Worm (Caenorhabditis elegans) whole organism, L3 larva: ENCODE data around the gene F58A4.1.

ENCODE experiments used
- ceh-28 ChIP-seq: fragments of 150-350 bp; optimal IDR thresholded peaks from 2 replicates; lab custom pipeline; 2014; ENCODE audit warnings: missing biosample characterization, missing genetic modification reagents, missing genetic modification characterization
- ceh-82 ChIP-seq: fragments of 150-350 bp; optimal IDR thresholded peaks from 2 replicates; lab custom pipeline; 2014; ENCODE audit warnings: missing biosample characterization, missing genetic modification characterization
- eor-1 ChIP-seq, 2 experiments: fragments of 150-350 bp; optimal IDR thresholded peaks; 2 replicates each; lab custom pipeline; 2014 to 2018; ENCODE audit warnings: missing biosample characterization in 2 of 2, missing genetic modification characterization in 2 of 2
- nhr-12 ChIP-seq: fragments of 150-350 bp; optimal IDR thresholded peaks from 2 replicates; lab custom pipeline; 2014; ENCODE audit warnings: missing biosample characterization, missing genetic modification characterization
- snpc-4 ChIP-seq: fragments of 150-350 bp; optimal IDR thresholded peaks from 2 replicates; lab custom pipeline; 2014; ENCODE audit warnings: missing biosample characterization, missing genetic modification characterization
- tbx-2 ChIP-seq: sonication (generic microtip); optimal IDR thresholded peaks from 2 replicates; lab custom pipeline; 2016; ENCODE audit warnings: mild to moderate bottlenecking, missing genetic modification characterization, missing compliant biosample characterization

DNA sequence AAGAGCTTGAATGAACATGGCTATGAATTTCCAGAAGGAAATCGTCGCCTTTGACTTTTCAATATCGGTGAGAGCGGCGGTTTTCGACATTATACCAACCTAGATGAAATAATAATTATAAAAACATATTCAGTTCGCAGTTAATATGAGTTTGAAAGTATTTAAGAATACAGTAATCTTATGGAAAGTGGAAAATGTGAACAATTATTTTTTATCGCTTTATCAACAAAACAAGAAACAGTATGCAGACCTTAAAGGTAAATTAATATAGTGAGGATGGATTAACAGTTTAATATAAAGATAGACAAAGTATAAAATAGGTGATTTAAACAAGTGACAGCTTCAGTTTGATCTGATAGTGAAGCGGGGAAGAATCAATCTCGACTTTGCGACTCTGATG lies 39.8 kb upstream of the F58A4.1 start, which contains the start of gene C48B4.6:
- TF ChIP-seq eor-1 (tag; optimal IDR thresholded peaks at IDR 0.05; lab: Kevin White, UChicago), result no peak
- no peak for TF ChIP-seq ceh-28 (tag; lab: Kevin White, UChicago)
- no peak for TF ChIP-seq tbx-2 (tag; lab: Kevin White, UChicago)
- TF ChIP-seq ceh-82, result no peak
- TF ChIP-seq nhr-12 (tag; lab: Kevin White, UChicago), result no peak
- no peak for TF ChIP-seq snpc-4
